Fruit fly (Drosophila melanogaster) Kc167 (cell line): ENCODE results near the gene CG9664.

ENCODE experiments used
- Myc ChIP-seq: fragments of >200 bp; optimal IDR thresholded peaks from 2 replicates; lab custom pipeline; 2017; ENCODE audit warnings: missing external identifiers
- Sin3A ChIP-seq: fragments of >200 bp; optimal IDR thresholded peaks from 2 replicates; lab custom pipeline; 2018; ENCODE audit warnings: missing external identifiers

- TF ChIP-seq Myc (lab: Kevin White, UChicago) (no peak), Sin3A (no peak)
Observed at dm6 chr2L:3278786-3279185, 15.7 kb downstream of the CG9664 start.
